Fruit fly (Drosophila melanogaster): ENCODE data around the gene Mpp6.

Gene Mpp6

DNA sequence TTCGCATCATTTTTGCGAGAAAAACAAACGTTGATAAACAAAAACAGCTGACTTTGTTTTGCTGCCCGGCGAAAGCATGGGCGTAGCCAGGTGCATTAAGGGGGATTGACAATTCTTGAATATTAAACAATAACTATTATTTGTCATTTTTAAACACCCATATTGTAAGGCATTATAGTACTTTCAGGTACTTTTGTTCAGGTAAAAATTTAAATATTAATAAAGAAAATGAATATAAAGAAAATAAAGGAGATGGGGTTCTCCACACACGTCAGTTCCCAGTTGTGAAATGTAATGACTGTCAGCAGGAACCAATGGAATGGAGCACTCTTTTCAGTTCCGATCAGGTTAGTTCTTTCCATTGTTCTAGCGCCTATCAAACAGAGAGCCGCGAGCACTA, 2.5 kb downstream of the Mpp6 start, which contains the start of the genes Coq3 and Pld3 (continued):
- TF ChIP-seq CG9797 (GFP tag; optimal IDR thresholded peaks at IDR 0.05) (no peak), dysf (GFP tag; IDR thresholded peaks at IDR 0.05) (peak; percentile 82), org-1 (GFP tag; optimal IDR thresholded peaks at IDR 0.05) (peak; percentile 57), Blimp-1 (GFP tag; optimal IDR thresholded peaks at IDR 0.05) (peak; percentile 79), CG10979 (tag; optimal IDR thresholded peaks at IDR 0.05) (peak; percentile 80), ind (GFP tag; optimal IDR thresholded peaks at IDR 0.05) (peak; percentile 89), bowl (GFP tag; IDR thresholded peaks at IDR 0.05) (no peak), CG15696 (tag; optimal IDR thresholded peaks at IDR 0.05) (peak; percentile 77), CG34224 (GFP tag; IDR thresholded peaks at IDR 0.05; ENCODE audit: partially characterized antibody) (no peak), gt (GFP tag; IDR thresholded peaks at IDR 0.05) (no peak), CG6854 (GFP tag; optimal IDR thresholded peaks at IDR 0.05) (peak; percentile 55), CG32767 (GFP tag; IDR thresholded peaks at IDR 0.05) (peak; percentile 58; the same call in 1 of the 2 replicates), lbe (GFP tag; optimal IDR thresholded peaks at IDR 0.05) (peak; percentile 96), Abd-B (GFP tag; optimal IDR thresholded peaks at IDR 0.05) (peak; percentile 60), cg (GFP tag; optimal IDR thresholded peaks at IDR 0.05) (no peak), CG8478 (optimal IDR thresholded peaks at IDR 0.05) (no peak), CG31388 (GFP tag; optimal IDR thresholded peaks at IDR 0.05) (peak; percentile 47), MBD-R2 (GFP tag; IDR thresholded peaks at IDR 0.05) (peak; percentile 81), tna (GFP tag; IDR thresholded peaks at IDR 0.05; ENCODE audit: partially characterized antibody) (no peak), ssp (GFP tag; IDR thresholded peaks at IDR 0.05) (peak; percentile 48), bsh (GFP tag; optimal IDR thresholded peaks at IDR 0.05) (peak; percentile 81 to 87), CG3065 (GFP tag; optimal IDR thresholded peaks at IDR 0.05) (peak; percentile 52), CG2116 (GFP tag; optimal IDR thresholded peaks at IDR 0.05) (peak; percentile 64), CG1647 (GFP tag; optimal IDR thresholded peaks at IDR 0.05) (peak; percentile 54), HLHmδ (GFP tag; optimal IDR thresholded peaks at IDR 0.05) (no peak), CG9932 (GFP tag; IDR thresholded peaks at IDR 0.05) (peak; percentile 80), Ptx1 (GFP tag; IDR thresholded peaks at IDR 0.05) (peak; percentile 83), CG34422 (GFP tag; IDR thresholded peaks at IDR 0.05) (peak; percentile 77)

DNA sequence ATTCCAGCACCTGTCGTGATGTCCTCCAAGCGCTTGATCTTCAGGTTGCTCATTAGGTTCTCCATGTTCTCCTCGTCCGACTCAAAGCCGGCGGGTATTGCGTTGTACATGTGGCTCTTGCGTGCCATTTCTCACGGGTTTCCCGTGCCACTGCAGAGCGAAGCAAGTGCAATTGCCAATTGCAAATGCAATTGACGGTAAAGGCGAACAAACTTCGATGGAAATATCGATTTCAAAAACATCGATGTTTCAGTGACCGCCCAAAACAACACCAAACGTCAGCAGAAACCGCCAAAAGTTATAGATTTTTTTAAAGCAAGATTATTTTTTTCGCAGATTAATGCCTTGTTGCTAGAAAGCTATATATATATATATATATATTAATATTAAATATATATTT, 6.8 kb downstream of the Mpp6 start, which contains the start of gene Nbr:
Nbr (minus strand) TSS at position 209 of the 400 bp plus-strand sequence.
- TF ChIP-seq Ets65A (GFP tag) (peak; percentile 71), sr (GFP tag; IDR thresholded peaks at IDR 0.05) (no peak), CG17359 (tag; optimal IDR thresholded peaks at IDR 0.05) (no peak), CG7556 (GFP tag; optimal IDR thresholded peaks at IDR 0.05) (no peak), Bdp1 (GFP tag; optimal IDR thresholded peaks at IDR 0.05) (no peak), gcm2 (GFP tag; optimal IDR thresholded peaks at IDR 0.05) (no peak), Opbp (GFP tag; IDR thresholded peaks at IDR 0.05; ENCODE audit: partially characterized antibody) (peak; percentile 31; the same call in 1 of the 3 replicates), crp (GFP tag; optimal IDR thresholded peaks at IDR 0.05) (no peak), abd-A (tag; optimal IDR thresholded peaks at IDR 0.05) (no peak), Tbp (GFP tag; optimal IDR thresholded peaks at IDR 0.05) (no peak), Nf-YC (tag; optimal IDR thresholded peaks at IDR 0.05) (no peak), danr (GFP tag; IDR thresholded peaks at IDR 0.05) (no peak), CTCF (GFP tag; optimal IDR thresholded peaks at IDR 0.05) (no peak), Mes4 (GFP tag; optimal IDR thresholded peaks at IDR 0.05) (no peak), CG3838 (GFP tag; optimal IDR thresholded peaks at IDR 0.05) (no peak), CG4707 (GFP tag; optimal IDR thresholded peaks at IDR 0.05) (no peak), Neu2 (GFP tag; optimal IDR thresholded peaks at IDR 0.05; ENCODE audit: borderline replicate concordance) (no peak), CG4360 (GFP tag; IDR thresholded peaks at IDR 0.05) (no peak), Hmr (GFP tag; optimal IDR thresholded peaks at IDR 0.05) (no peak), Fer1 (GFP tag; optimal IDR thresholded peaks at IDR 0.05) (no peak), CG18619 (GFP tag; optimal IDR thresholded peaks at IDR 0.05) (no peak), CG5953 (GFP tag; IDR thresholded peaks at IDR 0.05) (no peak), sna (GFP tag; IDR thresholded peaks at IDR 0.05; ENCODE audit: partially characterized antibody) (peak; percentile 54), CG11695 (GFP tag; IDR thresholded peaks at IDR 0.05) (no peak), CG6254 (GFP tag; optimal IDR thresholded peaks at IDR 0.05) (no peak)
